Worm (Caenorhabditis elegans): Measurements from ENCODE around the gene lgc-25.

The lgc-25 gene

ce11 chrX:14131476-14131875 is 30.1 kb downstream of the lgc-25 start:
- TF ChIP-seq sptf-2 (GFP tag; optimal IDR thresholded peaks at IDR 0.05) (no peak), hlh-12 (tag; optimal IDR thresholded peaks at IDR 0.05) (no peak), ceh-79 (tag; optimal IDR thresholded peaks at IDR 0.05) (no peak), attf-5 (GFP tag; optimal IDR thresholded peaks at IDR 0.05) (no peak), attf-3 (GFP tag; conservative IDR thresholded peaks at IDR 0.05) (no peak), ceh-100 (GFP tag; IDR thresholded peaks at IDR 0.05) (no peak), tbp1 (GFP tag; optimal IDR thresholded peaks at IDR 0.05) (no peak), pha-4 (tag; optimal IDR thresholded peaks at IDR 0.05) (no peak), nhr-90 (tag; optimal IDR thresholded peaks at IDR 0.05) (no peak), K11D2.4 (GFP tag; IDR thresholded peaks at IDR 0.05) (no peak), athp-1 (tag; optimal IDR thresholded peaks at IDR 0.05) (no peak), B0035.1 (tag; optimal IDR thresholded peaks at IDR 0.05) (no peak), F52B5.7 (tag; optimal IDR thresholded peaks at IDR 0.05) (no peak), ceh-91 (GFP tag; IDR thresholded peaks at IDR 0.05) (no peak), nhr-120 (GFP tag; IDR thresholded peaks at IDR 0.05) (no peak), lsl-1 (GFP tag; optimal IDR thresholded peaks at IDR 0.05) (no peak), F49E8.2 (tag; optimal IDR thresholded peaks at IDR 0.05; ENCODE audit: insufficient read depth) (no peak), ceh-27 (GFP tag; optimal IDR thresholded peaks at IDR 0.05) (no peak), ceh-40 (GFP tag; IDR thresholded peaks at IDR 0.05) (no peak), Y56A3A.18 (GFP tag; IDR thresholded peaks at IDR 0.05) (no peak)

- TF ChIP-seq sptf-2 (GFP tag; optimal IDR thresholded peaks at IDR 0.05): no peak
- TF ChIP-seq efl-1 (GFP tag; optimal IDR thresholded peaks at IDR 0.05): peak; percentile 42
- no peak for TF ChIP-seq egl-18 (GFP tag; IDR thresholded peaks at IDR 0.05)
- no peak for TF ChIP-seq aptf-2 (GFP tag; conservative IDR thresholded peaks at IDR 0.05)
- TF ChIP-seq athp-1 (tag; optimal IDR thresholded peaks at IDR 0.05): no peak
- TF ChIP-seq nhr-179 (tag; optimal IDR thresholded peaks at IDR 0.05): no peak
- TF ChIP-seq B0019.2 (GFP tag; conservative IDR thresholded peaks at IDR 0.05): no peak
- no peak for TF ChIP-seq unc-130 (GFP tag; optimal IDR thresholded peaks at IDR 0.05)
- no peak for TF ChIP-seq lin-35 (GFP tag; optimal IDR thresholded peaks at IDR 0.05)
- TF ChIP-seq dox-1 (GFP tag; IDR thresholded peaks at IDR 0.05): peak; percentile 65
- TF ChIP-seq snpc-1.1 (tag; optimal IDR thresholded peaks at IDR 0.05; ENCODE audit: insufficient read depth): no peak
- TF ChIP-seq atf-7 (tag; optimal IDR thresholded peaks at IDR 0.05): no peak
- TF ChIP-seq madf-6 (GFP tag; IDR thresholded peaks at IDR 0.05): 0 out of 2 replicates have a peak, but pooled peaks have one; percentile 26
- no peak for TF ChIP-seq K11D2.4 (GFP tag; IDR thresholded peaks at IDR 0.05)
- no peak for TF ChIP-seq pha-4 (tag; optimal IDR thresholded peaks at IDR 0.05)
- TF ChIP-seq attf-5 (GFP tag; optimal IDR thresholded peaks at IDR 0.05): peak; percentile 10
- TF ChIP-seq hmg-1.2 (GFP tag; IDR thresholded peaks at IDR 0.05): peak; percentile 80; the same call in 1 of the 2 replicates
- TF ChIP-seq ztf-6 (GFP tag; IDR thresholded peaks at IDR 0.05): no peak
- peak; percentile 37 for TF ChIP-seq nhr-80 (tag; optimal IDR thresholded peaks at IDR 0.05)
- no peak for TF ChIP-seq let-607 (tag; optimal IDR thresholded peaks at IDR 0.05)
- no peak for TF ChIP-seq ztf-26 (tag; optimal IDR thresholded peaks at IDR 0.05)
- TF ChIP-seq zfh-2 (GFP tag; conservative IDR thresholded peaks at IDR 0.05): peak; percentile 92
- no peak for TF ChIP-seq die-1 (tag; optimal IDR thresholded peaks at IDR 0.05)
- peak; percentile 25 for TF ChIP-seq madf-10 (tag; optimal IDR thresholded peaks at IDR 0.05)
Observed at ce11 chrX:14127291-14127922, 34.1 kb downstream of the lgc-25 start, which contains the start of gene F28H6.4. Gene F28H6.4, plus strand, starts transcription at chrX:14127872.
